Fruit fly (Drosophila melanogaster) Kc167 (cell line): Measurements from ENCODE around the gene Prosalpha2.

Source experiments
- Myc ChIP-seq: fragments of >200 bp; optimal IDR thresholded peaks from 2 replicates; lab custom pipeline; 2017; ENCODE audit warnings: missing external identifiers
- Sin3A ChIP-seq: fragments of >200 bp; optimal IDR thresholded peaks from 2 replicates; lab custom pipeline; 2018; ENCODE audit warnings: missing external identifiers
- h ChIP-seq: fragments of >200 bp; optimal IDR thresholded peaks from 3 replicates; lab custom pipeline; 2018; ENCODE audit warnings: missing external identifiers
- insv ChIP-seq: fragments of >200 bp; optimal IDR thresholded peaks from 3 replicates; lab custom pipeline; 2018; ENCODE audit warnings: missing external identifiers
- psq ChIP-seq: fragments of >200 bp; optimal IDR thresholded peaks from 2 replicates; lab custom pipeline; 2017; ENCODE audit warnings: missing external identifiers
- ttk ChIP-seq: sonication (Bioruptor generic); optimal IDR thresholded peaks from 2 replicates; lab custom pipeline; 2017; ENCODE audit warnings: missing external identifiers

- TF ChIP-seq Sin3A (lab: Kevin White, UChicago) (no peak), psq (lab: Kevin White, UChicago) (no peak), Myc (lab: Kevin White, UChicago) (no peak), h (lab: Kevin White, UChicago) (no peak), insv (lab: Kevin White, UChicago) (no peak), ttk (no peak)
Measured at dm6 chr3R:12451888-12452514, 20.9 kb downstream of the Prosalpha2 start, which contains the start of gene CG5509.
